Fruit fly (Drosophila melanogaster): ENCODE data around the gene CG11151.
A peak's percentile ranks its signal among the peaks of the same experiment; 100 is the strongest.

The CG11151 gene

DNA sequence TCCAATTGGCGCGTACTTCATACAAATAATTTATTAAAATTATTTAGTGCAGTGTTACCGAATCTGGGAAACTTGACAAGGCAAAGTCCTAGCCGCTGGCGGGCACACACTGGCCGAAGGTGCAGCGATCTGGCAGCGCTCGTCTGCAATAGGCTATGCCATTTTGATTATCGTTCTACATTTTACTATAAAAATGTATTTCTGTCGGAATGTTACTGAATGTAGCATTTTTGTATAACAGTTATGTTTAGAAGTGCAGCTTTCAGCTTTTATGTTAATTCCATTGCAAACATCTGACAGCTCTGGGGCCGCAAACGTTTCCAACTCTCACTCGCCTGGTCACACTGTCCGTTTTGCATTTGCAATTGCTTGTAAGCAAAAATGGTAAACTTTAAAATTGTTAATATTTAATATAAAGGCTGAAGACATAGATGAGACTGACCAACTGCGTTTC, 5.1 kb downstream of the CG11151 start, which contains the start of gene Grip91 (continued):
- no peak for TF ChIP-seq CG10979 (tag; optimal IDR thresholded peaks at IDR 0.05)
- 0 out of 2 replicates have a peak, but pooled peaks have one; percentile 8 for TF ChIP-seq CG9215 (GFP tag; IDR thresholded peaks at IDR 0.05)
- TF ChIP-seq Tbp (GFP tag; optimal IDR thresholded peaks at IDR 0.05): no peak
- peak; percentile 14 for TF ChIP-seq pho (GFP tag; optimal IDR thresholded peaks at IDR 0.05)
- TF ChIP-seq CG2875 (GFP tag; optimal IDR thresholded peaks at IDR 0.05): no peak
- TF ChIP-seq CG11247 (GFP tag; IDR thresholded peaks at IDR 0.05): no peak
- TF ChIP-seq vnd (GFP tag; IDR thresholded peaks at IDR 0.05; ENCODE audit: partially characterized antibody): no peak
- TF ChIP-seq NC2α (GFP tag; optimal IDR thresholded peaks at IDR 0.05): no peak
- TF ChIP-seq Stat92E (GFP tag; optimal IDR thresholded peaks at IDR 0.05): no peak
- no peak; the same call in 1 of the 2 replicates for TF ChIP-seq amos (GFP tag; IDR thresholded peaks at IDR 0.05; ENCODE audit: partially characterized antibody)
- TF ChIP-seq Pdp1 (GFP tag; optimal IDR thresholded peaks at IDR 0.05): peak in 1 of 2 experiments; percentile 36
- no peak for TF ChIP-seq Sry-β (GFP tag; optimal IDR thresholded peaks at IDR 0.05)
- no peak for TF ChIP-seq btn (GFP tag; optimal IDR thresholded peaks at IDR 0.05)
- TF ChIP-seq CG30020 (tag; optimal IDR thresholded peaks at IDR 0.05): peak; percentile 33
- no peak for TF ChIP-seq fd102C (GFP tag; optimal IDR thresholded peaks at IDR 0.05)
- TF ChIP-seq slou (GFP tag; optimal IDR thresholded peaks at IDR 0.05): no peak
- TF ChIP-seq CG5245 (GFP tag; optimal IDR thresholded peaks at IDR 0.05): no peak
- TF ChIP-seq CG2199 (GFP tag; IDR thresholded peaks at IDR 0.05): no peak
- TF ChIP-seq pum (GFP tag; optimal IDR thresholded peaks at IDR 0.05): no peak
- TF ChIP-seq CG17385 (GFP tag; optimal IDR thresholded peaks at IDR 0.05): no peak
- TF ChIP-seq tap (tag; optimal IDR thresholded peaks at IDR 0.05): no peak
- TF ChIP-seq tio (GFP tag; optimal IDR thresholded peaks at IDR 0.05): no peak
- TF ChIP-seq Dad (GFP tag; optimal IDR thresholded peaks at IDR 0.05): no peak
- no peak for TF ChIP-seq mam (GFP tag; optimal IDR thresholded peaks at IDR 0.05)
- TF ChIP-seq nerfin-2 (GFP tag; IDR thresholded peaks at IDR 0.05; ENCODE audit: partially characterized antibody): no peak
- peak; percentile 28 for TF ChIP-seq nerfin-1 (tag; optimal IDR thresholded peaks at IDR 0.05)
- TF ChIP-seq Lhr (GFP tag; optimal IDR thresholded peaks at IDR 0.05): peak; percentile 64
- TF ChIP-seq CG12219 (GFP tag; optimal IDR thresholded peaks at IDR 0.05): no peak
- no peak for TF ChIP-seq CG17612 (GFP tag; IDR thresholded peaks at IDR 0.05)
- TF ChIP-seq dpn (GFP tag; optimal IDR thresholded peaks at IDR 0.05): no peak
- TF ChIP-seq CG1024 (GFP tag; IDR thresholded peaks at IDR 0.05): no peak
- TF ChIP-seq az2 (GFP tag; optimal IDR thresholded peaks at IDR 0.05): no peak
- TF ChIP-seq vfl (GFP tag; optimal IDR thresholded peaks at IDR 0.05): no peak
- no peak for TF ChIP-seq bab2 (GFP tag; optimal IDR thresholded peaks at IDR 0.05)
- no peak for TF ChIP-seq eyg (GFP tag; optimal IDR thresholded peaks at IDR 0.05)
- no peak for TF ChIP-seq pros (GFP tag; optimal IDR thresholded peaks at IDR 0.05)
- no peak for TF ChIP-seq CG7357 (GFP tag; IDR thresholded peaks at IDR 0.05)
- no peak for TF ChIP-seq yki (optimal IDR thresholded peaks at IDR 0.05)
- TF ChIP-seq Dfd (GFP tag; optimal IDR thresholded peaks at IDR 0.05): no peak
- no peak for TF ChIP-seq sens-2 (GFP tag; IDR thresholded peaks at IDR 0.05)
- TF ChIP-seq CG15601 (tag; optimal IDR thresholded peaks at IDR 0.05): no peak
- TF ChIP-seq Taf1 (GFP tag; IDR thresholded peaks at IDR 0.05): no peak
- no peak for TF ChIP-seq Blimp-1 (GFP tag; optimal IDR thresholded peaks at IDR 0.05)
- no peak for TF ChIP-seq shn (GFP tag; optimal IDR thresholded peaks at IDR 0.05)
- TF ChIP-seq CG1602 (GFP tag; optimal IDR thresholded peaks at IDR 0.05): no peak
- TF ChIP-seq Sox100B (GFP tag; optimal IDR thresholded peaks at IDR 0.05): no peak
- no peak for TF ChIP-seq Neu2 (GFP tag; optimal IDR thresholded peaks at IDR 0.05; ENCODE audit: borderline replicate concordance)
- TF ChIP-seq Dbx (GFP tag; IDR thresholded peaks at IDR 0.05): peak; percentile 26; the same call in 1 of the 3 replicates
- TF ChIP-seq Usf (GFP tag; optimal IDR thresholded peaks at IDR 0.05): no peak
- peak; percentile 71 for TF ChIP-seq sens (GFP tag)
- no peak for TF ChIP-seq Hsf (GFP tag; optimal IDR thresholded peaks at IDR 0.05)
- no peak for TF ChIP-seq CG14860 (GFP tag; IDR thresholded peaks at IDR 0.05; ENCODE audit: partially characterized antibody)
